Fruit fly (Drosophila melanogaster) whole organism, embryonic: ENCODE measurements around the gene Phb1.

ENCODE experiments used
- Ada2b ChIP-seq: fragments of 200-800 bp; sonication (Bioruptor generic); IDR thresholded peaks from 2 replicates; pipeline ENCODE4 v1.3.6; 2022; ENCODE audit warnings: missing biosample characterization, missing genetic modification characterization
- Adf1 ChIP-seq: fragments of 200-800 bp; sonication (Bioruptor generic); IDR thresholded peaks from 2 replicates; pipeline ENCODE4 v1.3.6; 2022; ENCODE audit warnings: missing biosample characterization, missing genetic modification characterization
- Atf6 ChIP-seq: fragments of 200-800 bp; sonication (Bioruptor generic); IDR thresholded peaks from 2 replicates; pipeline ENCODE4 v1.3.6; 2022; ENCODE audit warnings: missing biosample characterization, missing genetic modification characterization
- Awh ChIP-seq: fragments of 200-800 bp; sonication (Bioruptor generic); IDR thresholded peaks from 2 replicates; pipeline ENCODE4, ENCODE4 v1.3.6; 2022; ENCODE audit warnings: missing biosample characterization, missing genetic modification characterization
- B-H2 ChIP-seq: fragments of 200-800 bp; sonication (Bioruptor generic); optimal IDR thresholded peaks from 2 replicates; lab custom pipeline; 2018; ENCODE audit warnings: missing biosample characterization, mild to moderate bottlenecking, missing genetic modification characterization
- CG10267 ChIP-seq: fragments of 200-800 bp; sonication (Bioruptor generic); optimal IDR thresholded peaks from 2 replicates; lab custom pipeline; 2018; ENCODE audit warnings: missing biosample characterization, mild to moderate bottlenecking, missing genetic modification characterization, moderate library complexity
- CG10321 ChIP-seq: fragments of 200-800 bp; sonication (Bioruptor generic); IDR thresholded peaks from 2 replicates; pipeline ENCODE4 v1.3.6; 2022; ENCODE audit warnings: missing biosample characterization, missing genetic modification characterization
- CG11247 ChIP-seq: fragments of 200-800 bp; sonication (Bioruptor generic); IDR thresholded peaks from 2 replicates; pipeline ENCODE4 v1.3.6; 2022; ENCODE audit warnings: missing biosample characterization, missing genetic modification characterization
- CG11560 ChIP-seq: fragments of 200-800 bp; sonication (Bioruptor generic); IDR thresholded peaks from 3 replicates; pipeline ENCODE4 v1.3.6; 2022; ENCODE audit warnings: missing biosample characterization, missing genetic modification characterization
- CG12155 ChIP-seq: fragments of 200-800 bp; sonication (Bioruptor generic); optimal IDR thresholded peaks from 3 replicates; lab custom pipeline; 2016; ENCODE audit warnings: missing biosample characterization, missing genetic modification characterization
- CG1233 ChIP-seq: fragments of 200-800 bp; sonication (Bioruptor generic); optimal IDR thresholded peaks from 4 replicates; lab custom pipeline; 2018; ENCODE audit warnings: missing biosample characterization, mild to moderate bottlenecking, missing genetic modification characterization
- CG13287 ChIP-seq: fragments of 200-800 bp; sonication (Bioruptor generic); IDR thresholded peaks from 2 replicates; pipeline ENCODE4 v1.3.6; 2022; ENCODE audit warnings: missing biosample characterization, missing genetic modification characterization; ENCODE audit not compliant: partially characterized antibody
- CG14050 ChIP-seq: fragments of 200-800 bp; sonication (Bioruptor generic); IDR thresholded peaks from 3 replicates; pipeline ENCODE4 v1.3.6; 2022; ENCODE audit warnings: missing biosample characterization, missing genetic modification characterization
- CG14710 ChIP-seq: fragments of 200-800 bp; sonication (Bioruptor generic); optimal IDR thresholded peaks from 3 replicates; lab custom pipeline; 2019; ENCODE audit warnings: missing biosample characterization, mild to moderate bottlenecking, missing genetic modification characterization, moderate library complexity
- CG1603 ChIP-seq: fragments of 200-800 bp; sonication (Bioruptor generic); optimal IDR thresholded peaks from 2 replicates; lab custom pipeline; 2019; ENCODE audit warnings: missing biosample characterization, mild to moderate bottlenecking, missing genetic modification characterization, moderate library complexity
- CG17328 ChIP-seq: fragments of 200-800 bp; sonication (Bioruptor generic); IDR thresholded peaks from 2 replicates; pipeline ENCODE4 v1.3.6; 2022; ENCODE audit warnings: missing biosample characterization, missing genetic modification characterization
- CG17612 ChIP-seq: fragments of 200-800 bp; sonication (Bioruptor generic); IDR thresholded peaks from 2 replicates; pipeline ENCODE4 v1.3.6; 2022; ENCODE audit warnings: missing biosample characterization, missing genetic modification characterization
- CG2199 ChIP-seq: fragments of 200-800 bp; sonication (Bioruptor generic); IDR thresholded peaks from 3 replicates; pipeline ENCODE4 v1.3.6; 2022; ENCODE audit warnings: missing biosample characterization, missing genetic modification characterization
- CG31365 ChIP-seq: fragments of 200-800 bp; sonication (Bioruptor generic); optimal IDR thresholded peaks from 2 replicates; lab custom pipeline; 2018; ENCODE audit warnings: missing biosample characterization, mild to moderate bottlenecking, missing genetic modification characterization
- CG3163 ChIP-seq: fragments of 200-800 bp; sonication (Bioruptor generic); optimal IDR thresholded peaks from 3 replicates; lab custom pipeline; 2016; ENCODE audit warnings: missing biosample characterization, missing genetic modification characterization
- CG6254 ChIP-seq: fragments of 200-800 bp; sonication (Bioruptor generic); optimal IDR thresholded peaks from 3 replicates; lab custom pipeline; 2017; ENCODE audit warnings: mild to moderate bottlenecking, missing biosample characterization, missing genetic modification reagents, missing genetic modification characterization
- CG9817 ChIP-seq: fragments of 200-800 bp; sonication (Bioruptor generic); optimal IDR thresholded peaks from 2 replicates; lab custom pipeline; 2018; ENCODE audit warnings: missing biosample characterization, mild to moderate bottlenecking, missing genetic modification characterization, moderate library complexity
- D ChIP-seq, 2 experiments: fragments of 200-800 bp in 1 of 2; fragments of >200 bp in 1 of 2; sonication (Bioruptor generic) in 1 of 2; optimal IDR thresholded peaks; 2 replicates in 1 of 2; 3 replicates in 1 of 2; lab custom pipeline; 2017; ENCODE audit warnings: mild to moderate bottlenecking in 1 of 2, missing biosample characterization in 1 of 2, missing genetic modification characterization in 1 of 2, missing genetic modification reagents in 1 of 2
- Hey ChIP-seq: fragments of 200-800 bp; sonication (Bioruptor generic); optimal IDR thresholded peaks from 3 replicates; lab custom pipeline; 2018; ENCODE audit warnings: missing biosample characterization, mild to moderate bottlenecking, missing genetic modification characterization
- Nf-YB ChIP-seq: fragments of 200-800 bp; sonication (Bioruptor generic); optimal IDR thresholded peaks from 3 replicates; lab custom pipeline; 2019; ENCODE audit warnings: missing biosample characterization, mild to moderate bottlenecking, missing genetic modification characterization, moderate library complexity
- Rx ChIP-seq: fragments of 200-800 bp; sonication (Bioruptor generic); IDR thresholded peaks from 2 replicates; pipeline ENCODE4 v1.3.6; 2022; ENCODE audit warnings: missing biosample characterization, missing genetic modification characterization
- Sox100B ChIP-seq: fragments of 200-800 bp; sonication (Bioruptor generic); optimal IDR thresholded peaks from 3 replicates; lab custom pipeline; 2018; ENCODE audit warnings: missing biosample characterization, mild to moderate bottlenecking, missing genetic modification characterization
- Stat92E ChIP-seq, 3 experiments: fragments of >200 bp in 2 of 3; fragments of 200-800 bp in 1 of 3; sonication (Bioruptor generic) in 1 of 3; optimal IDR thresholded peaks; 2 replicates each; lab custom pipeline; 2017 to 2019; ENCODE audit warnings: missing biosample characterization in 3 of 3, missing genetic modification characterization in 3 of 3, mild to moderate bottlenecking in 1 of 3, moderate library complexity in 1 of 3
- btn ChIP-seq: fragments of 200-800 bp; sonication (Bioruptor generic); optimal IDR thresholded peaks from 2 replicates; lab custom pipeline; 2016; ENCODE audit warnings: missing biosample characterization, missing genetic modification characterization
- croc ChIP-seq: fragments of 200-800 bp; sonication (Bioruptor generic); conservative IDR thresholded peaks from 3 replicates; pipeline ENCODE4 v1.3.6; 2022; ENCODE audit warnings: missing biosample characterization, missing genetic modification characterization
- crp ChIP-seq, 2 experiments: fragments of 200-800 bp; sonication (Bioruptor generic); optimal IDR thresholded peaks; 2 replicates in 1 of 2; 3 replicates in 1 of 2; lab custom pipeline; 2017; ENCODE audit warnings: missing biosample characterization in 2 of 2, missing genetic modification characterization in 2 of 2, mild to moderate bottlenecking in 1 of 2, moderate library complexity in 1 of 2
- dysf ChIP-seq: fragments of 200-800 bp; sonication (Bioruptor generic); IDR thresholded peaks from 3 replicates; pipeline ENCODE4 v1.3.6; 2022; ENCODE audit warnings: missing biosample characterization, missing genetic modification characterization
- eve ChIP-seq, 2 experiments: fragments of >200 bp; optimal IDR thresholded peaks; 2 replicates each; lab custom pipeline; 2017; ENCODE audit warnings: missing biosample characterization in 2 of 2, missing genetic modification characterization in 2 of 2
- gsb-n ChIP-seq: fragments of 200-800 bp; sonication (Bioruptor generic); optimal IDR thresholded peaks from 3 replicates; lab custom pipeline; 2018; ENCODE audit warnings: missing biosample characterization, mild to moderate bottlenecking, missing genetic modification characterization
- hkb ChIP-seq, 2 experiments: fragments of 200-800 bp in 1 of 2; fragments of >200 bp in 1 of 2; sonication (Bioruptor generic) in 1 of 2; IDR thresholded peaks in 1 of 2; optimal IDR thresholded peaks in 1 of 2; 2 replicates each; pipeline versions ENCODE4 v1.3.6 to Lab custom; 2017 to 2022; ENCODE audit warnings: missing biosample characterization in 1 of 2, missing genetic modification characterization in 1 of 2
- inv ChIP-seq: fragments of 200-800 bp; sonication (Bioruptor generic); IDR thresholded peaks from 2 replicates; pipeline ENCODE4 v1.3.6; 2022; ENCODE audit warnings: missing biosample characterization, missing genetic modification characterization; ENCODE audit not compliant: partially characterized antibody
- kay ChIP-seq: fragments of 200-800 bp; sonication (Bioruptor generic); optimal IDR thresholded peaks from 2 replicates; lab custom pipeline; 2016; ENCODE audit warnings: missing biosample characterization, missing genetic modification characterization
- ken ChIP-seq: fragments of 200-800 bp; sonication (Bioruptor generic); IDR thresholded peaks from 3 replicates; pipeline ENCODE4 v1.3.6; 2022; ENCODE audit warnings: missing biosample characterization, missing genetic modification characterization
- lola ChIP-seq, 3 experiments: fragments of >200 bp in 2 of 3; fragments of 200-800 bp in 1 of 3; sonication (Bioruptor generic) in 1 of 3; optimal IDR thresholded peaks; 2 replicates each; lab custom pipeline; 2017 to 2019; ENCODE audit warnings: missing biosample characterization in 3 of 3, missing genetic modification characterization in 3 of 3, mild to moderate bottlenecking in 1 of 3, moderate library complexity in 1 of 3
- nom ChIP-seq: fragments of 200-800 bp; sonication (Bioruptor generic); optimal IDR thresholded peaks from 2 replicates; lab custom pipeline; 2017; ENCODE audit warnings: missing biosample characterization, missing genetic modification characterization, mild to moderate bottlenecking, moderate library complexity, missing genetic modification reagents
- pita ChIP-seq: fragments of 200-800 bp; sonication (Bioruptor generic); optimal IDR thresholded peaks from 2 replicates; lab custom pipeline; 2017; ENCODE audit warnings: missing biosample characterization, mild to moderate bottlenecking, missing genetic modification characterization
- prd ChIP-seq, 3 experiments: fragments of >200 bp in 2 of 3; fragments of 200-800 bp in 1 of 3; sonication (Bioruptor generic) in 1 of 3; optimal IDR thresholded peaks in 2 of 3; IDR thresholded peaks in 1 of 3; 2 replicates in 2 of 3; 3 replicates in 1 of 3; pipeline versions ENCODE4 v1.3.6 to Lab custom; 2017 to 2022; ENCODE audit warnings: missing biosample characterization in 1 of 3, missing genetic modification characterization in 1 of 3
- pros ChIP-seq: fragments of 200-800 bp; sonication (Bioruptor generic); optimal IDR thresholded peaks from 3 replicates; lab custom pipeline; 2019; ENCODE audit warnings: missing biosample characterization, mild to moderate bottlenecking, missing genetic modification characterization, moderate library complexity
- seq ChIP-seq: fragments of 200-800 bp; sonication (Bioruptor generic); IDR thresholded peaks from 2 replicates; pipeline ENCODE4 v1.3.6; 2022; ENCODE audit warnings: missing biosample characterization, missing genetic modification characterization
- sna ChIP-seq: fragments of 200-800 bp; sonication (Bioruptor generic); IDR thresholded peaks from 2 replicates; pipeline ENCODE4 v1.3.6; 2022; ENCODE audit warnings: missing biosample characterization, missing genetic modification characterization; ENCODE audit not compliant: partially characterized antibody
- sob ChIP-seq: fragments of 200-800 bp; sonication (Bioruptor generic); IDR thresholded peaks from 2 replicates; pipeline ENCODE4 v1.3.6; 2022; ENCODE audit warnings: missing biosample characterization, missing genetic modification characterization
- vnd ChIP-seq: fragments of 200-800 bp; sonication (Bioruptor generic); IDR thresholded peaks from 3 replicates; pipeline ENCODE4 v1.3.6; 2022; ENCODE audit warnings: missing biosample characterization, missing genetic modification characterization; ENCODE audit not compliant: partially characterized antibody
- zfh2 ChIP-seq: fragments of 200-800 bp; sonication (Bioruptor generic); optimal IDR thresholded peaks from 2 replicates; lab custom pipeline; 2016; ENCODE audit warnings: missing biosample characterization, missing genetic modification characterization

The Phb1 gene

DNA sequence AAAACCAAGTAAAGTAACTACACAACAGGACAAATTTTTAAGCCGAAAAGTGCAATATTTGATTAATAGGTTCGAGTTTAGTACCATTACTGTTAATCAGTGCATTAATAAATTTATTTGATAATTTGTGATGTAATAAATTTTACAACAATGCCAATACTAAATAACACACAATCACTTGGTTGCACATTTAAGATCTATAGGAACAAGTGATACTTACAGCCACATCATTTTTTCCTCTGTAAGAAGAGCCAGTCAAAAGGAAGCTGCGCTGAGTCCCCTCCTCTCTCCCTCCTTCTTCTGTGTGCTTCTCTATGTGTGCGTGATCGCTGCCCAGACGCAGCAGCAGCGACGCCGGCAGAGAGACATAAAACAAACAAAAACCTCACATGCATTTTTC lies 13.1 kb upstream of the Phb1 start (continued):
- TF ChIP-seq kay (GFP tag; lab: Kevin White, UChicago) (no peak), pros (GFP tag; lab: Kevin White, UChicago) (peak; percentile 34), Hey (no peak), dysf (GFP tag; lab: Robert Waterston, UW) (no peak), CG6254 (peak; percentile 21), CG13287 (GFP tag; lab: Robert Waterston, UW) (no peak), CG17612 (no peak), CG9817 (tag; lab: Kevin White, UChicago) (no peak), eve (GFP tag; optimal IDR thresholded peaks at IDR 0.05; lab: Kevin White, UChicago) (no peak), CG14710 (tag; lab: Kevin White, UChicago) (peak; percentile 57), croc (GFP tag; lab: Robert Waterston, UW) (peak; percentile 22; the same call in 1 of the 3 replicates), CG1233 (GFP tag; lab: Kevin White, UChicago) (no peak), CG31365 (tag; lab: Kevin White, UChicago) (no peak), sob (GFP tag; lab: Robert Waterston, UW) (no peak), gsb-n (peak; percentile 42), prd (optimal IDR thresholded peaks at IDR 0.05; lab: Kevin White, UChicago) (no peak), prd (GFP tag; IDR thresholded peaks at IDR 0.05; lab: Robert Waterston, UW) (peak; percentile 46; the same call in 2 of the 3 replicates), nom (GFP tag; lab: Kevin White, UChicago) (peak; percentile 88), CG11560 (tag; lab: Robert Waterston, UW) (no peak), CG2199 (GFP tag; lab: Robert Waterston, UW) (0 out of 3 replicates have a peak, but pooled peaks have one; percentile 47), Nf-YB (no peak), CG10321 (GFP tag; lab: Robert Waterston, UW) (no peak), CG14050 (no peak), vnd (GFP tag; lab: Robert Waterston, UW) (no peak), lola (GFP tag; optimal IDR thresholded peaks at IDR 0.05; lab: Kevin White, UChicago) (peak in 1 of 3 experiments; percentile 80), hkb (optimal IDR thresholded peaks at IDR 0.05; lab: Kevin White, UChicago) (no peak), hkb (GFP tag; IDR thresholded peaks at IDR 0.05; lab: Robert Waterston, UW) (no peak), B-H2 (GFP tag; lab: Kevin White, UChicago) (no peak), CG1603 (tag; lab: Kevin White, UChicago) (peak; percentile 37), CG11247 (GFP tag; lab: Robert Waterston, UW) (no peak), inv (no peak), crp (GFP tag; optimal IDR thresholded peaks at IDR 0.05; lab: Kevin White, UChicago) (no peak), zfh2 (GFP tag; lab: Kevin White, UChicago) (no peak), seq (GFP tag; lab: Robert Waterston, UW) (no peak), CG3163 (no peak), Atf6 (GFP tag; lab: Robert Waterston, UW) (no peak), Ada2b (GFP tag; lab: Robert Waterston, UW) (no peak), CG12155 (no peak), pita (GFP tag; lab: Kevin White, UChicago) (no peak), Sox100B (GFP tag; lab: Kevin White, UChicago) (no peak), sna (GFP tag; lab: Robert Waterston, UW) (no peak), ken (GFP tag; lab: Robert Waterston, UW) (no peak), Adf1 (GFP tag; lab: Robert Waterston, UW) (peak; percentile 14; the same call in 1 of the 2 replicates), CG17328 (0 out of 2 replicates have a peak, but pooled peaks have one; percentile 37), btn (GFP tag; lab: Kevin White, UChicago) (no peak), CG10267 (tag; lab: Kevin White, UChicago) (peak; percentile 46), Rx (GFP tag; lab: Robert Waterston, UW) (no peak), D (optimal IDR thresholded peaks at IDR 0.05; lab: Kevin White, UChicago) (no peak), D (GFP tag; optimal IDR thresholded peaks at IDR 0.05; lab: Kevin White, UChicago) (peak; percentile 3), Stat92E (GFP tag; optimal IDR thresholded peaks at IDR 0.05; lab: Kevin White, UChicago) (no peak), Awh (GFP tag; lab: Robert Waterston, UW) (no peak)
